Worm (Caenorhabditis elegans) whole organism, late embryonic: ENCODE data around the gene ran-3.

Experiments
- F13H6.1 ChIP-seq: sonication (generic microtip); optimal IDR thresholded peaks from 2 replicates; lab custom pipeline; 2016; ENCODE audit warnings: missing genetic modification characterization, missing compliant biosample characterization
- K02D7.2 ChIP-seq: sonication (generic microtip); optimal IDR thresholded peaks from 2 replicates; lab custom pipeline; 2017; ENCODE audit warnings: mild to moderate bottlenecking, missing genetic modification characterization, missing compliant biosample characterization
- K09A11.1 ChIP-seq: sonication (generic microtip); optimal IDR thresholded peaks from 2 replicates; lab custom pipeline; 2017; ENCODE audit warnings: antibody characterized with exemption, mild to moderate bottlenecking, missing genetic modification characterization, missing compliant biosample characterization; ENCODE audit not compliant: insufficient read depth
- ceh-18 ChIP-seq: sonication (generic microtip); optimal IDR thresholded peaks from 2 replicates; lab custom pipeline; 2016; ENCODE audit warnings: missing genetic modification characterization, missing compliant biosample characterization
- ceh-19 ChIP-seq: fragments of 200-800 bp; sonication (Bioruptor generic); optimal IDR thresholded peaks from 2 replicates; lab custom pipeline; 2018; ENCODE audit warnings: mild to moderate bottlenecking, missing genetic modification characterization, missing compliant biosample characterization
- ceh-2 ChIP-seq: sonication (generic microtip); optimal IDR thresholded peaks from 2 replicates; lab custom pipeline; 2016; ENCODE audit warnings: missing genotype, missing genetic modification characterization, missing compliant biosample characterization
- ceh-45 ChIP-seq: fragments of 200-800 bp; sonication (Bioruptor generic); IDR thresholded peaks from 2 replicates; pipeline ENCODE4 v1.3.6; 2022; ENCODE audit warnings: missing genetic modification reagents, missing genetic modification characterization, missing compliant biosample characterization
- che-1 ChIP-seq: sonication (generic microtip); optimal IDR thresholded peaks from 2 replicates; lab custom pipeline; 2016; ENCODE audit warnings: mild to moderate bottlenecking, missing genetic modification characterization, missing compliant biosample characterization
- dmd-4 ChIP-seq: sonication (generic microtip); optimal IDR thresholded peaks from 2 replicates; lab custom pipeline; 2016; ENCODE audit warnings: borderline replicate concordance, missing genetic modification characterization, missing compliant biosample characterization
- dve-1 ChIP-seq: sonication (generic microtip); optimal IDR thresholded peaks from 2 replicates; lab custom pipeline; 2017; ENCODE audit warnings: antibody characterized with exemption, mild to moderate bottlenecking, missing genetic modification characterization, missing compliant biosample characterization
- elt-2 ChIP-seq: sonication (generic microtip); optimal IDR thresholded peaks from 2 replicates; lab custom pipeline; 2016; ENCODE audit warnings: missing genetic modification reagents, missing genetic modification characterization, missing compliant biosample characterization
- elt-4 ChIP-seq: sonication (generic microtip); optimal IDR thresholded peaks from 2 replicates; lab custom pipeline; 2016; ENCODE audit warnings: missing genetic modification characterization, missing compliant biosample characterization
- fkh-10 ChIP-seq: fragments of 150-350 bp; optimal IDR thresholded peaks from 2 replicates; lab custom pipeline; 2014; ENCODE audit warnings: missing biosample characterization, missing genetic modification reagents, missing genetic modification characterization
- fkh-6 ChIP-seq: sonication (generic microtip); optimal IDR thresholded peaks from 2 replicates; lab custom pipeline; 2016; ENCODE audit warnings: missing genetic modification characterization, missing compliant biosample characterization
- gmeb-2 ChIP-seq: sonication (generic microtip); optimal IDR thresholded peaks from 2 replicates; lab custom pipeline; 2016; ENCODE audit warnings: missing genetic modification characterization, inconsistent platforms, missing compliant biosample characterization
- hlh-15 ChIP-seq: sonication (generic microtip); optimal IDR thresholded peaks from 2 replicates; lab custom pipeline; 2016; ENCODE audit warnings: missing genetic modification characterization, missing compliant biosample characterization
- hlh-30 ChIP-seq: sonication (generic microtip); optimal IDR thresholded peaks from 2 replicates; lab custom pipeline; 2017; ENCODE audit warnings: antibody characterized with exemption, missing genetic modification characterization, missing compliant biosample characterization; ENCODE audit not compliant: insufficient read depth
- hlh-6 ChIP-seq: sonication (generic microtip); optimal IDR thresholded peaks from 2 replicates; lab custom pipeline; 2016; ENCODE audit warnings: missing genotype, missing genetic modification characterization, missing compliant biosample characterization
- hlh-8 ChIP-seq: sonication (generic microtip); optimal IDR thresholded peaks from 2 replicates; lab custom pipeline; 2016; ENCODE audit warnings: missing genotype, missing genetic modification characterization, missing compliant biosample characterization
- lim-6 ChIP-seq: sonication (generic microtip); optimal IDR thresholded peaks from 2 replicates; lab custom pipeline; 2016; ENCODE audit warnings: missing genetic modification characterization, missing compliant biosample characterization
- mec-3 ChIP-seq: sonication (generic microtip); optimal IDR thresholded peaks from 2 replicates; lab custom pipeline; 2016; ENCODE audit warnings: borderline replicate concordance, missing genetic modification characterization, missing compliant biosample characterization
- nfya-1 ChIP-seq: sonication (generic microtip); optimal IDR thresholded peaks from 2 replicates; lab custom pipeline; 2017; ENCODE audit warnings: missing genetic modification characterization, mild to moderate bottlenecking, missing compliant biosample characterization, antibody characterized with exemption, moderate library complexity
- nhr-11 ChIP-seq: fragments of 150-350 bp; optimal IDR thresholded peaks from 2 replicates; lab custom pipeline; 2014; ENCODE audit warnings: missing biosample characterization, missing genetic modification characterization
- pag-3 ChIP-seq: sonication (generic microtip); optimal IDR thresholded peaks from 2 replicates; lab custom pipeline; 2016; ENCODE audit warnings: missing compliant biosample characterization, missing genetic modification characterization, borderline replicate concordance
- pat-9 ChIP-seq: fragments of 200-800 bp; sonication (Bioruptor generic); optimal IDR thresholded peaks from 2 replicates; lab custom pipeline; 2018; ENCODE audit warnings: mild to moderate bottlenecking, missing genetic modification characterization, moderate library complexity, missing compliant biosample characterization
- pax-1 ChIP-seq: fragments of 150-350 bp; optimal IDR thresholded peaks from 2 replicates; lab custom pipeline; 2014; ENCODE audit warnings: missing biosample characterization, missing genetic modification characterization
- rnt-1 ChIP-seq: sonication (generic microtip); optimal IDR thresholded peaks from 2 replicates; lab custom pipeline; 2016; ENCODE audit warnings: missing genetic modification characterization, missing compliant biosample characterization
- sdc-2 ChIP-seq: sonication (generic microtip); optimal IDR thresholded peaks from 2 replicates; lab custom pipeline; 2016; ENCODE audit warnings: missing genotype, missing genetic modification characterization, missing compliant biosample characterization
- sox-2 ChIP-seq: fragments of 200-800 bp; sonication (Bioruptor generic); IDR thresholded peaks from 2 replicates; pipeline ENCODE4 v1.3.6; 2022; ENCODE audit warnings: missing genetic modification reagents, missing genetic modification characterization, missing compliant biosample characterization
- sox-4 ChIP-seq: sonication (generic microtip); optimal IDR thresholded peaks from 2 replicates; lab custom pipeline; 2017; ENCODE audit warnings: mild to moderate bottlenecking, missing genetic modification characterization, inconsistent platforms, missing compliant biosample characterization
- tbx-7 ChIP-seq: sonication (generic microtip); optimal IDR thresholded peaks from 2 replicates; lab custom pipeline; 2016; ENCODE audit warnings: missing genotype, missing genetic modification characterization, missing compliant biosample characterization
- unc-42 ChIP-seq: sonication (generic microtip); optimal IDR thresholded peaks from 2 replicates; lab custom pipeline; 2016; ENCODE audit warnings: missing genotype, missing genetic modification characterization, missing compliant biosample characterization
- unc-86 ChIP-seq: sonication (generic microtip); optimal IDR thresholded peaks from 2 replicates; lab custom pipeline; 2016; ENCODE audit warnings: missing genetic modification characterization, missing compliant biosample characterization
- zip-5 ChIP-seq: sonication (generic microtip); optimal IDR thresholded peaks from 2 replicates; lab custom pipeline; 2016; ENCODE audit warnings: missing genetic modification characterization, missing compliant biosample characterization
- ztf-16 ChIP-seq: sonication (generic microtip); optimal IDR thresholded peaks from 2 replicates; lab custom pipeline; 2017; ENCODE audit warnings: missing genetic modification characterization, missing compliant biosample characterization

Gene ran-3

DNA sequence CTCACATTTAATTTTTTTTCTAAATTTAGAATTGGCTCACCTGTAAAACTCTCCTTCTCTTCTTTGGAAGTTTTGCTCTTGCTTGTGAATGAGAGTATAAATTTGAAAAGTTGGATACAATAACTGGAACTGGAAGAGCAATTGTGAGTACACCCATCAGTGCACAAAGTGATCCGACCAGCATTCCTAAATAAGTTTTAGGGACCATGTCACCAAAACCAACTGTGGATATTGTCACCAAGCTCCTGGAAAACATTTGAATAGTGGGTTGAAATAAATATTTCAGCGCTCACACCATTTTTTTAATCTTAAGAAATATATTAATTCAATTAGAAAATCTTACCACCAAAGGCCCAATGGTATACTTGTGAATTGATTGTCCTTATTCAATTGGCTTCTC, 16.5 kb downstream of the ran-3 start:
- no peak for TF ChIP-seq hlh-6 (tag; lab: Kevin White, UChicago)
- no peak for TF ChIP-seq che-1 (tag; lab: Kevin White, UChicago)
- TF ChIP-seq nhr-11 (tag; lab: Kevin White, UChicago): no peak

DNA sequence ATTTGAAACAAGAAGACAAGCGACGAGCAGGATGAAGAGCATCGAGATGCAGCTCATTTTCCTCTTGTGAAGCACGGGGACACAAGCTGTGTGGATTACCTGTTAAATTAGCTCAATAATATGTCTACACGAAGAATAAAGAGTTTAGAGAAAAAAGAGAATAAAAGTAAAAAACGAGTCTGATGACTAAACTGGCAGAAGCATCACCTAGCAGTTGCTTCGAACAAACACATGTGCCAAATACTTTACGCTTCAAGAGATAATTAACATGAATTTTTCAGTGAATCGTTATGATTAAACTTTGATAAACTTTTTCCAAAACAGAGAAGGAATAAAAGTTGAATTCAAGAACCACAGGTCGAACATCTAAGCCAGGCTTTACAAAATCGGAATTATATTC, 29.6 kb downstream of the ran-3 start, which contains the start of gene nlp-55:
nlp-55 (minus strand) TSS at position 101 of the 400 bp plus-strand sequence.
- TF ChIP-seq unc-86 (tag; lab: Kevin White, UChicago): no peak
- no peak for TF ChIP-seq F13H6.1 (tag; lab: Kevin White, UChicago)
- TF ChIP-seq pax-1: no peak
- no peak for TF ChIP-seq lim-6
- TF ChIP-seq gmeb-2 (tag; lab: Kevin White, UChicago): no peak
- TF ChIP-seq dmd-4 (tag; lab: Kevin White, UChicago): no peak
- TF ChIP-seq sdc-2 (tag; lab: Kevin White, UChicago): no peak
- TF ChIP-seq hlh-6 (tag; lab: Kevin White, UChicago): no peak
- no peak for TF ChIP-seq hlh-15 (tag; lab: Kevin White, UChicago)
- TF ChIP-seq ceh-19 (GFP tag; lab: Kevin White, UChicago): no peak
- TF ChIP-seq hlh-30: no peak
- TF ChIP-seq zip-5 (tag; lab: Kevin White, UChicago): no peak

DNA sequence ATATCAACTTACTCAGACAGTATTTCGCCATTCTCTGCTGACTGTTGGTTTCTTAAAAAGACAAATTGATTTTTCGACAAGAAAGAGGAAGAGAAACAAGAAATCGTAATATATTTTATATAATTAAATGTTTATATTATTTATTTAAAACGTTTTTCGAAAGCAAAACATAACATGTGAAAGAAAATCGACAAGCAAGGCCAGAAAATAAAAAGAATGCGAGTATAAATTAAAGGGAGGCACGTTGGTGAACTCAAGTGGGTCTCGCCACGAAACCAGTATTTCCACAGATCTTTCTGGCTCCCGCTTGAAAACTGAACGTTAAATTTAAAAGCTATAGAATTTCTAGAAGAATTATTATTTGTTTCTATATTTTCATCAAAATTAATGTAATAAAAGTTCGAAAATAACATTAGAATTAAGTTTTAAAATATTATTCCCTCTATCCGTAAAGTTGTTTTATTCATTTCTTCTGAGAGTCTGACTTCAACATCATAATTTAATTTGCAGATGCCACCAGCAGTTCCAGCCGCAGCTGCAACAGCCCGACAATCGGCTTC, 41.6 kb downstream of the ran-3 start, which contains the start of the genes nst-1 and cct-4:
nst-1 (minus strand) TSS at position 51 of the 560 bp plus-strand sequence.
cct-4 (plus strand) TSS at position 510 of the 560 bp plus-strand sequence.
- TF ChIP-seq che-1 (tag; lab: Kevin White, UChicago): no peak

DNA sequence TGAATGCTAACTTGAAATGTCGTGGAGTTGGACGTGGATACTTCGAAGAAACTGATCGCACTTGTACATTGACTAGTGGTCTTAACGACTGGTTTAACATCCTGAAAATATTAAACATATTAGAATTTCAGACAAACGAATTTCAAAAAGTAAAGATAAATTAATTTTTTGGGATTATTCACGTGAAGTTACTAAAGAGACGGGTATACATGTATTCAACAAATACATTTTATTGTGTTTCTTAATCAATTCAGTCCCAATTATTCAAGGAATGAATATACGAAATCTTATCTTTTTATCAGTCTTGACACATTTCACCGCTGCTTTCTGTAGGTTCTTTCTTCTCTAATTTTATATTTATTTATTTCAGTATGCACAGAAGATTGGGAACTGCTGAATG, 46.4 kb downstream of the ran-3 start, which contains the start of the genes mrpl-10 and clec-142:
mrpl-10 (minus strand) TSS at position 101 of the 400 bp plus-strand sequence.
clec-142 (plus strand) TSS at position 264 of the 400 bp plus-strand sequence.
- TF ChIP-seq hlh-6 (tag; lab: Kevin White, UChicago) (no peak), ztf-16 (no peak), fkh-10 (GFP tag; lab: Kevin White, UChicago) (no peak), rnt-1 (tag; lab: Kevin White, UChicago) (no peak), nhr-11 (tag; lab: Kevin White, UChicago) (no peak), ceh-18 (tag; lab: Kevin White, UChicago) (no peak), sox-4 (no peak), pag-3 (tag; lab: Kevin White, UChicago) (no peak), dve-1 (no peak), F13H6.1 (tag; lab: Kevin White, UChicago) (no peak), tbx-7 (no peak), K09A11.1 (no peak), elt-4 (no peak)

DNA sequence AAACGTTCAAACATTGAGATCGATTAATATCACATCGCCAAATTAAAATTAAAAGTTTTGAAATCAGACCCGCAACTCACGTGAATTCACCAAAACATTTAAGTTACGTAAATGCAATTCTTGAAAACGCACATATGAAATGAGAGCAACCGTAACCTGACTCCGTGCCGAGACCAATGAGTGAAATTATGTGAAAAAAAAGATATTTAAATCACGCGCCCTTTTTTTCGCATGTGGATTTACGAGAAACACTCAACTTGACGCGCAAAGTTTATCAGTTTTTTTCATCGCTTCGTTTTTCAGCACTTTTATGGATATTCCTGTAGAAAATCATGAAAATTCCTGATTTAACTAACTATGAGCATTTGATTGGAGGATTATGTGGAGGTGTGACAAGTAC, 48.8 kb downstream of the ran-3 start, which contains the start of the genes gei-14 and slc-25A32:
gei-14 (minus strand) TSS at position 175 of the 400 bp plus-strand sequence.
slc-25A32 (plus strand) TSS at position 242 of the 400 bp plus-strand sequence.
- TF ChIP-seq ceh-45: no peak
- TF ChIP-seq mec-3: no peak
- TF ChIP-seq unc-42 (tag; lab: Kevin White, UChicago): no peak
- TF ChIP-seq ceh-2 (tag; lab: Kevin White, UChicago): no peak
- peak; percentile 17 for TF ChIP-seq hlh-30
- TF ChIP-seq sdc-2 (tag; lab: Kevin White, UChicago): no peak
- TF ChIP-seq elt-2 (tag; lab: Kevin White, UChicago): peak; percentile 6
- no peak for TF ChIP-seq fkh-6 (tag; lab: Kevin White, UChicago)
- no peak for TF ChIP-seq pax-1
- TF ChIP-seq hlh-6 (tag; lab: Kevin White, UChicago): no peak
- no peak for TF ChIP-seq sox-2 (GFP tag; lab: Robert Waterston, UW)
- peak; percentile 6 for TF ChIP-seq nfya-1 (tag; lab: Kevin White, UChicago)
- no peak for TF ChIP-seq hlh-8
- no peak for TF ChIP-seq pat-9 (tag; lab: Kevin White, UChicago)
- TF ChIP-seq K02D7.2 (tag; lab: Kevin White, UChicago): no peak
